Worm (Caenorhabditis elegans): ENCODE measurements around the gene B0272.4.

ce11 chrX:9397401-9397800 lies 30.8 kb upstream of the B0272.4 start, which contains the start of gene fln-2:
- no peak for TF ChIP-seq klf-2 (GFP tag; conservative IDR thresholded peaks at IDR 0.05)
- TF ChIP-seq ztf-29 (GFP tag; IDR thresholded peaks at IDR 0.05), result no peak
- no peak for TF ChIP-seq cog-1 (tag; optimal IDR thresholded peaks at IDR 0.05)
- no peak for TF ChIP-seq flt-1 (GFP tag; IDR thresholded peaks at IDR 0.05)
- no peak for TF ChIP-seq ztf-23 (GFP tag; IDR thresholded peaks at IDR 0.05)
- TF ChIP-seq ref-1 (GFP tag; conservative IDR thresholded peaks at IDR 0.05), result no peak

All from whole organism, midembryonic.